Worm (Caenorhabditis elegans): Measurements from ENCODE around the gene W06G6.11.

DNA sequence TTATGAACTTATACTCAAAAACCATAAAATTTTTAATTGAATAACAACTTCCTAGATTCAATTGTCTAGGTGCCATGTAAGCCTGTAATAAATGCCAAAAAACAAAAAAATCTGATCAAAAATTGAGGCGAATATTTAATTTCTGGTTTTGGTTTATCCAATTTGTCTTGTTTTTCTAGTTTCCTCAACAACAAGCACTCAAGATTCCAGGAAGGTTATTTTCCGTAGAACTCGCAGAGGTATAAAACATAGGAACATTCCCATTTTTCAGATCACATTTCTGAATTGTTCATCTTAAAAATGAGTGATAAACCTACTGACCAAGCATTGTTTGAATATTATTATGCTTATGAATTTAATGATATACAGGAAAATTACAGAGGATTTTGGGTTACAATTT is 48.1 kb upstream of the W06G6.11 start, which contains the start of gene srw-41:
- TF ChIP-seq pha-4 (tag; optimal IDR thresholded peaks at IDR 0.05) (no peak), egl-18 (GFP tag; IDR thresholded peaks at IDR 0.05) (no peak), unc-62 (GFP tag; optimal IDR thresholded peaks at IDR 0.05) (no peak), ztf-18 (tag; optimal IDR thresholded peaks at IDR 0.05) (no peak), pbrm-1 (GFP tag; IDR thresholded peaks at IDR 0.05) (no peak), zfh-2 (GFP tag; conservative IDR thresholded peaks at IDR 0.05) (no peak), F39B2.1 (GFP tag; IDR thresholded peaks at IDR 0.05) (no peak), F49E8.2 (tag; optimal IDR thresholded peaks at IDR 0.05; ENCODE audit: insufficient read depth) (no peak)
